Fruit fly (Drosophila melanogaster) whole organism, embryonic: ENCODE results near the gene ATPsynepsilonL.
A peak's percentile ranks its signal among the peaks of the same experiment; 100 is the strongest.

Experiments used
- Aef1 ChIP-seq: fragments of 200-800 bp; sonication (Bioruptor generic); IDR thresholded peaks from 3 replicates; pipeline ENCODE4 v1.3.6; 2022; ENCODE audit warnings: missing biosample characterization, missing genetic modification characterization
- Atf6 ChIP-seq: fragments of 200-800 bp; sonication (Bioruptor generic); IDR thresholded peaks from 2 replicates; pipeline ENCODE4 v1.3.6; 2022; ENCODE audit warnings: missing biosample characterization, missing genetic modification characterization
- BEAF-32 ChIP-seq: fragments of 200-800 bp; sonication (Bioruptor generic); optimal IDR thresholded peaks from 3 replicates; lab custom pipeline; 2017; ENCODE audit warnings: missing biosample characterization, missing genetic modification characterization, mild to moderate bottlenecking, moderate library complexity, missing genetic modification reagents
- Bgb ChIP-seq: fragments of 200-800 bp; sonication (Bioruptor generic); IDR thresholded peaks from 2 replicates; pipeline ENCODE4 v1.3.6; 2022; ENCODE audit warnings: missing biosample characterization, missing genetic modification characterization; ENCODE audit not compliant: partially characterized antibody
- C15 ChIP-seq: fragments of 200-800 bp; sonication (Bioruptor generic); IDR thresholded peaks from 3 replicates; pipeline ENCODE4 v1.3.6; 2022; ENCODE audit warnings: missing biosample characterization, missing genetic modification characterization
- CG10209 ChIP-seq: fragments of 200-800 bp; sonication (Bioruptor generic); optimal IDR thresholded peaks from 3 replicates; lab custom pipeline; 2017; ENCODE audit warnings: missing biosample characterization, mild to moderate bottlenecking, missing genetic modification characterization, missing genetic modification reagents
- CG10654 ChIP-seq: fragments of 200-800 bp; sonication (Bioruptor generic); optimal IDR thresholded peaks from 2 replicates; lab custom pipeline; 2016; ENCODE audit warnings: missing biosample characterization, missing genetic modification characterization
- CG11560 ChIP-seq: fragments of 200-800 bp; sonication (Bioruptor generic); IDR thresholded peaks from 3 replicates; pipeline ENCODE4 v1.3.6; 2022; ENCODE audit warnings: missing biosample characterization, missing genetic modification characterization
- CG1233 ChIP-seq: fragments of 200-800 bp; sonication (Bioruptor generic); optimal IDR thresholded peaks from 4 replicates; lab custom pipeline; 2018; ENCODE audit warnings: missing biosample characterization, mild to moderate bottlenecking, missing genetic modification characterization
- CG13624 ChIP-seq: fragments of 200-800 bp; sonication (Bioruptor generic); optimal IDR thresholded peaks from 2 replicates; lab custom pipeline; 2016; ENCODE audit warnings: missing biosample characterization, missing genetic modification characterization
- CG1603 ChIP-seq: fragments of 200-800 bp; sonication (Bioruptor generic); optimal IDR thresholded peaks from 2 replicates; lab custom pipeline; 2019; ENCODE audit warnings: missing biosample characterization, mild to moderate bottlenecking, missing genetic modification characterization, moderate library complexity
- CG16813 ChIP-seq: fragments of 200-800 bp; sonication (Bioruptor generic); IDR thresholded peaks from 3 replicates; pipeline ENCODE4 v1.3.6; 2022; ENCODE audit warnings: missing biosample characterization, missing genetic modification characterization; ENCODE audit not compliant: partially characterized antibody
- CG16815 ChIP-seq: fragments of 200-800 bp; sonication (Bioruptor generic); optimal IDR thresholded peaks from 3 replicates; lab custom pipeline; 2017; ENCODE audit warnings: missing biosample characterization, mild to moderate bottlenecking, missing genetic modification characterization
- CG16863 ChIP-seq: fragments of 200-800 bp; sonication (Bioruptor generic); optimal IDR thresholded peaks from 3 replicates; lab custom pipeline; 2016; ENCODE audit warnings: missing biosample characterization, missing genetic modification characterization
- CG17359 ChIP-seq: fragments of 200-800 bp; sonication (Bioruptor generic); optimal IDR thresholded peaks from 3 replicates; lab custom pipeline; 2018; ENCODE audit warnings: missing biosample characterization, mild to moderate bottlenecking, missing genetic modification characterization, moderate library complexity
- CG2120 ChIP-seq: fragments of 200-800 bp; sonication (Bioruptor generic); optimal IDR thresholded peaks from 3 replicates; lab custom pipeline; 2016; ENCODE audit warnings: missing biosample characterization, missing genetic modification characterization
- CG2712 ChIP-seq: fragments of 200-800 bp; optimal IDR thresholded peaks from 3 replicates; lab custom pipeline; 2019; ENCODE audit warnings: missing biosample characterization, mild to moderate bottlenecking, missing genetic modification characterization, moderate library complexity
- CG31224 ChIP-seq: fragments of 200-800 bp; sonication (Bioruptor generic); IDR thresholded peaks from 2 replicates; pipeline ENCODE4 v1.3.6; 2022; ENCODE audit warnings: missing biosample characterization, missing genetic modification characterization
- CG32532 ChIP-seq: fragments of 200-800 bp; sonication (Bioruptor generic); IDR thresholded peaks from 2 replicates; pipeline ENCODE4 v1.3.6; 2022; ENCODE audit warnings: missing biosample characterization, missing genetic modification characterization
- CG32772 ChIP-seq: fragments of 200-800 bp; sonication (Bioruptor generic); IDR thresholded peaks from 2 replicates; pipeline ENCODE4 v1.3.6; 2022; ENCODE audit warnings: missing biosample characterization, missing genetic modification characterization
- CG42726 ChIP-seq: fragments of 200-800 bp; sonication (Bioruptor generic); IDR thresholded peaks from 2 replicates; pipeline ENCODE4 v1.3.6; 2022; ENCODE audit warnings: missing biosample characterization, missing genetic modification characterization; ENCODE audit not compliant: partially characterized antibody
- CG4282 ChIP-seq: fragments of 200-800 bp; sonication (Bioruptor generic); optimal IDR thresholded peaks from 2 replicates; lab custom pipeline; 2016; ENCODE audit warnings: missing biosample characterization, missing genetic modification characterization
- CG5953 ChIP-seq: fragments of 200-800 bp; sonication (Bioruptor generic); IDR thresholded peaks from 2 replicates; pipeline ENCODE4 v1.3.6; 2022; ENCODE audit warnings: missing biosample characterization, missing genetic modification characterization
- CG7839 ChIP-seq: fragments of 200-800 bp; sonication (Bioruptor generic); optimal IDR thresholded peaks from 3 replicates; lab custom pipeline; 2018; ENCODE audit warnings: missing biosample characterization, mild to moderate bottlenecking, missing genetic modification characterization, moderate library complexity
- CG7987 ChIP-seq: fragments of 200-800 bp; sonication (Bioruptor generic); optimal IDR thresholded peaks from 2 replicates; lab custom pipeline; 2018; ENCODE audit warnings: missing biosample characterization, mild to moderate bottlenecking, missing genetic modification characterization, moderate library complexity
- CG8290 ChIP-seq, 3 experiments: fragments of 200-800 bp; sonication (Bioruptor generic); optimal IDR thresholded peaks; 2 replicates each; lab custom pipeline; 2016 to 2019; ENCODE audit warnings: missing biosample characterization in 3 of 3, missing genetic modification characterization in 3 of 3, mild to moderate bottlenecking in 2 of 3, moderate library complexity in 1 of 3
- CTCF ChIP-seq: fragments of 200-800 bp; sonication (Bioruptor generic); optimal IDR thresholded peaks from 2 replicates; lab custom pipeline; 2017; ENCODE audit warnings: missing biosample characterization, mild to moderate bottlenecking, missing genetic modification characterization, moderate library complexity
- CrebB ChIP-seq: fragments of 200-800 bp; sonication (Bioruptor generic); optimal IDR thresholded peaks from 3 replicates; lab custom pipeline; 2018; ENCODE audit warnings: missing biosample characterization, mild to moderate bottlenecking, missing genetic modification characterization
- D19B ChIP-seq: fragments of 200-800 bp; sonication (Bioruptor generic); optimal IDR thresholded peaks from 2 replicates; lab custom pipeline; 2017; ENCODE audit warnings: missing biosample characterization, mild to moderate bottlenecking, missing genetic modification characterization
- Doc3 ChIP-seq: fragments of 200-800 bp; sonication (Bioruptor generic); IDR thresholded peaks from 3 replicates; pipeline ENCODE4 v1.3.6; 2022; ENCODE audit warnings: missing biosample characterization, missing genetic modification characterization; ENCODE audit not compliant: partially characterized antibody
- H15 ChIP-seq: fragments of 200-800 bp; sonication (Bioruptor generic); IDR thresholded peaks from 3 replicates; pipeline ENCODE4 v1.3.6; 2022; ENCODE audit warnings: missing biosample characterization, missing genetic modification characterization
- HLH3B ChIP-seq: fragments of 200-800 bp; sonication (Bioruptor generic); IDR thresholded peaks from 2 replicates; pipeline ENCODE4 v1.3.6; 2022; ENCODE audit warnings: missing biosample characterization, missing genetic modification characterization
- HmgZ ChIP-seq: fragments of 200-800 bp; sonication (Bioruptor generic); optimal IDR thresholded peaks from 2 replicates; lab custom pipeline; 2018; ENCODE audit warnings: missing biosample characterization, mild to moderate bottlenecking, missing genetic modification characterization
- Hr51 ChIP-seq, 2 experiments: fragments of 200-800 bp; sonication (Bioruptor generic); optimal IDR thresholded peaks; 2 replicates in 1 of 2; 3 replicates in 1 of 2; lab custom pipeline; 2016 to 2018; ENCODE audit warnings: missing biosample characterization in 2 of 2, missing genetic modification characterization in 2 of 2, mild to moderate bottlenecking in 1 of 2, moderate library complexity in 1 of 2
- Med ChIP-seq: fragments of 200-800 bp; sonication (Bioruptor generic); peaks from one replicate; lab custom pipeline; 2016; ENCODE audit warnings: missing biosample characterization, missing genetic modification characterization, mild to moderate bottlenecking, inconsistent platforms, moderate library complexity
- Side ChIP-seq: fragments of 200-800 bp; sonication (Bioruptor generic); optimal IDR thresholded peaks from 2 replicates; lab custom pipeline; 2016; ENCODE audit warnings: missing biosample characterization, missing genetic modification characterization
- Sox102F ChIP-seq: fragments of 200-800 bp; sonication (Bioruptor generic); optimal IDR thresholded peaks from 2 replicates; lab custom pipeline; 2018; ENCODE audit warnings: missing biosample characterization, mild to moderate bottlenecking, missing genetic modification characterization, moderate library complexity
- btn ChIP-seq: fragments of 200-800 bp; sonication (Bioruptor generic); optimal IDR thresholded peaks from 2 replicates; lab custom pipeline; 2016; ENCODE audit warnings: missing biosample characterization, missing genetic modification characterization
- ftz-f1 ChIP-seq: fragments of 200-800 bp; sonication (Bioruptor generic); optimal IDR thresholded peaks from 2 replicates; lab custom pipeline; 2016; ENCODE audit warnings: missing biosample characterization, missing genetic modification characterization
- gcm2 ChIP-seq: fragments of 200-800 bp; sonication (Bioruptor generic); optimal IDR thresholded peaks from 2 replicates; lab custom pipeline; 2016; ENCODE audit warnings: missing biosample characterization, missing genetic modification characterization
- grau ChIP-seq: fragments of 200-800 bp; optimal IDR thresholded peaks from 3 replicates; lab custom pipeline; 2019; ENCODE audit warnings: missing biosample characterization, mild to moderate bottlenecking, missing genetic modification characterization, moderate library complexity
- ind ChIP-seq: fragments of 200-800 bp; sonication (Bioruptor generic); optimal IDR thresholded peaks from 3 replicates; lab custom pipeline; 2016; ENCODE audit warnings: missing biosample characterization, missing genetic modification characterization
- ken ChIP-seq: fragments of 200-800 bp; sonication (Bioruptor generic); IDR thresholded peaks from 3 replicates; pipeline ENCODE4 v1.3.6; 2022; ENCODE audit warnings: missing biosample characterization, missing genetic modification characterization
- org-1 ChIP-seq: fragments of 200-800 bp; sonication (Bioruptor generic); optimal IDR thresholded peaks from 2 replicates; lab custom pipeline; 2017; ENCODE audit warnings: missing biosample characterization, missing genetic modification characterization
- pan ChIP-seq, 4 experiments: fragments of >200 bp in 3 of 4; fragments of 200-800 bp in 1 of 4; sonication (Bioruptor generic) in 1 of 4; optimal IDR thresholded peaks in 3 of 4; IDR thresholded peaks in 1 of 4; 2 replicates each; pipeline versions ENCODE4 v1.3.6 to Lab custom; 2017 to 2022; ENCODE audit warnings: missing biosample characterization in 2 of 4, missing genetic modification characterization in 2 of 4, mixed read lengths in 1 of 4
- sens ChIP-seq: fragments of 200-800 bp; sonication (Bioruptor generic); peaks from one replicate; lab custom pipeline; 2016; ENCODE audit warnings: missing biosample characterization, missing genetic modification characterization
- sob ChIP-seq: fragments of 200-800 bp; sonication (Bioruptor generic); IDR thresholded peaks from 2 replicates; pipeline ENCODE4 v1.3.6; 2022; ENCODE audit warnings: missing biosample characterization, missing genetic modification characterization
- sr ChIP-seq: fragments of 200-800 bp; sonication (Bioruptor generic); IDR thresholded peaks from 3 replicates; pipeline ENCODE4 v1.3.6; 2022; ENCODE audit warnings: missing biosample characterization, missing genetic modification characterization

The ATPsynepsilonL gene

DNA sequence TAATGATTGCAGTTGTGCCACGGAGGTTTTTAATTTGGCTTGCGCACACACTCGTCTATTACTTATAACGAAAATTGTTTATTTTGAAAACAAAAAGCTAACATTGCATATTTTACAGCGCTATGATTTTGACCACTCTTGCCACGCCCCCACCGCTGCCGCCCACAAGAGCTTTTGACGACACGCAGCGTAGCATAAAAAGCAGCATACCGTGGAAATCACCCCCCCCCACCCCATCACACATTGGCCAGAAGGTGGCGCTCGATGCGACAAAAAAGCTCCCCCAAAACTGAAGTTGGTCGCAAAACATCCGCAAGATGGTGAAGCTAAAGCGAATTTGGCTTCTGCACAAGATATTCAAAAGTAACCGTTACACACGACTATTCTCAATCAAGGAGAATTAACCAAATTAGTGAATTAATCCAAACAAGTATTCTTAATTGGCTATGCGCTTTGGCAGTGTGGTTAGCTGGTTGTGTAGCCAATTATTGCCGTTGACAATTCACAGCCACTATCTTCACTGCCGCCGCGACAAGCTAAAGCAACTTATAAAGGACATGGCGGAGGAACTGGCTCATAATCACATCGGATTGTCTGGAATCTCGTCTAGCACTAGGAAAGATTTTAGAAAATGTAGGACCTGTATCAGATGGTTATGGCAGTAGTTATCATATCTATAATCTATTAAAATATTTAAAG, 20.9 kb upstream of the ATPsynepsilonL start (continued):
- TF ChIP-seq Hr51 (GFP tag; optimal IDR thresholded peaks at IDR 0.05; lab: Kevin White, UChicago) (peak in 1 of 2 experiments; percentile 24), Side (peak; percentile 63), sr (GFP tag; lab: Robert Waterston, UW) (0 out of 3 replicates have a peak, but pooled peaks have one; percentile 40), CG10654 (GFP tag; lab: Kevin White, UChicago) (no peak), sens (GFP tag; lab: Kevin White, UChicago) (peak; percentile 32), CG16813 (no peak), CG1603 (tag; lab: Kevin White, UChicago) (peak; percentile 45), CG2712 (tag; lab: Kevin White, UChicago) (peak; percentile 6), btn (GFP tag; lab: Kevin White, UChicago) (peak; percentile 1), Doc3 (GFP tag; lab: Robert Waterston, UW) (no peak), BEAF-32 (GFP tag; lab: Kevin White, UChicago) (no peak), CG1233 (GFP tag; lab: Kevin White, UChicago) (peak; percentile 14), CG32532 (peak; percentile 88), CG4282 (GFP tag; lab: Kevin White, UChicago) (no peak), CTCF (GFP tag; lab: Kevin White, UChicago) (peak; percentile 99), ind (peak; percentile 50), CG42726 (peak; percentile 44; the same call in 1 of the 2 replicates), CG31224 (GFP tag; lab: Robert Waterston, UW) (no peak), Sox102F (GFP tag; lab: Kevin White, UChicago) (peak; percentile 31), CG16815 (GFP tag; lab: Kevin White, UChicago) (no peak), Med (peak; percentile 94), ken (GFP tag; lab: Robert Waterston, UW) (0 out of 3 replicates have a peak, but pooled peaks have one; percentile 19), CG10209 (GFP tag; lab: Kevin White, UChicago) (peak; percentile 8), CG32772 (GFP tag; lab: Robert Waterston, UW) (peak; percentile 32; the same call in 1 of the 2 replicates), C15 (GFP tag; lab: Robert Waterston, UW) (no peak), HmgZ (tag; lab: Kevin White, UChicago) (peak; percentile 74), CG7987 (GFP tag; lab: Kevin White, UChicago) (peak; percentile 78), H15 (0 out of 3 replicates have a peak, but pooled peaks have one; percentile 53), CG17359 (tag; lab: Kevin White, UChicago) (peak; percentile 47), CG2120 (GFP tag; lab: Kevin White, UChicago) (peak; percentile 10), CG16863 (GFP tag; lab: Kevin White, UChicago) (no peak), D19B (GFP tag; lab: Kevin White, UChicago) (peak; percentile 63), CG5953 (peak; percentile 38; the same call in 1 of the 2 replicates), CG7839 (tag; lab: Kevin White, UChicago) (peak; percentile 45), Atf6 (GFP tag; lab: Robert Waterston, UW) (0 out of 2 replicates have a peak, but pooled peaks have one; percentile 30), Aef1 (GFP tag; lab: Robert Waterston, UW) (0 out of 3 replicates have a peak, but pooled peaks have one; percentile 35), CG8290 (GFP tag; optimal IDR thresholded peaks at IDR 0.05; lab: Kevin White, UChicago) (no peak), CG8290 (tag; optimal IDR thresholded peaks at IDR 0.05; lab: Kevin White, UChicago) (peak in 1 of 2 experiments; percentile 70), Bgb (GFP tag; lab: Robert Waterston, UW) (peak; percentile 56; the same call in 1 of the 2 replicates), HLH3B (peak; percentile 65), CrebB (tag; lab: Kevin White, UChicago) (peak; percentile 3), CG11560 (tag; lab: Robert Waterston, UW) (peak; percentile 46; the same call in 2 of the 3 replicates), grau (peak; percentile 36), gcm2 (no peak), sob (GFP tag; lab: Robert Waterston, UW) (peak; percentile 39; the same call in 1 of the 2 replicates), pan (optimal IDR thresholded peaks at IDR 0.05; lab: Kevin White, UChicago) (no peak), pan (GFP tag; optimal IDR thresholded peaks at IDR 0.05 in 1 of 2, IDR thresholded peaks at IDR 0.05 in 1 of 2) (peak in 1 of 2 experiments; percentile 34), CG13624 (GFP tag; lab: Kevin White, UChicago) (peak; percentile 18), ftz-f1 (peak; percentile 63), org-1 (peak; percentile 15)
